Worm (Caenorhabditis elegans) whole organism, young adult: Measurements from ENCODE around the gene sri-24.

ENCODE experiments used
- F22D6.2 ChIP-seq: sonication (generic microtip); optimal IDR thresholded peaks from 2 replicates; lab custom pipeline; 2016; ENCODE audit warnings: mild to moderate bottlenecking, missing genetic modification characterization, missing compliant biosample characterization
- F39B2.1 ChIP-seq: fragments of 200-800 bp; sonication (Bioruptor generic); IDR thresholded peaks from 2 replicates; pipeline ENCODE4 v1.3.6; 2022; ENCODE audit warnings: missing genetic modification reagents, missing genetic modification characterization, missing compliant biosample characterization
- F52B5.7 ChIP-seq: sonication (generic microtip); optimal IDR thresholded peaks from 2 replicates; lab custom pipeline; 2016; ENCODE audit warnings: mild to moderate bottlenecking, missing genetic modification characterization, missing compliant biosample characterization
- F55B11.4 ChIP-seq: sonication (generic microtip); optimal IDR thresholded peaks from 2 replicates; lab custom pipeline; 2016; ENCODE audit warnings: missing compliant biosample characterization, missing genetic modification characterization, borderline replicate concordance; ENCODE audit not compliant: insufficient read depth
- F57C9.4 ChIP-seq: sonication (generic microtip); optimal IDR thresholded peaks from 2 replicates; lab custom pipeline; 2017; ENCODE audit warnings: mild to moderate bottlenecking, missing genetic modification characterization, missing compliant biosample characterization
- K12H6.12 ChIP-seq: fragments of 200-800 bp; sonication (Bioruptor generic); optimal IDR thresholded peaks from 2 replicates; lab custom pipeline; 2018; ENCODE audit warnings: mild to moderate bottlenecking, missing genetic modification characterization, missing compliant biosample characterization
- T07F8.4 ChIP-seq: sonication (generic microtip); optimal IDR thresholded peaks from 2 replicates; lab custom pipeline; 2016; ENCODE audit warnings: mild to moderate bottlenecking, missing genetic modification characterization, moderate library complexity, missing compliant biosample characterization
- Y53F4B.3 ChIP-seq: fragments of 200-800 bp; sonication (Bioruptor generic); IDR thresholded peaks from 2 replicates; pipeline ENCODE4 v1.3.6; 2022; ENCODE audit warnings: missing genetic modification reagents, missing genetic modification characterization, missing compliant biosample characterization
- Y56A3A.18 ChIP-seq: fragments of 200-800 bp; sonication (Bioruptor generic); IDR thresholded peaks from 2 replicates; pipeline ENCODE4 v1.3.6; 2022; ENCODE audit warnings: missing genetic modification reagents, missing genetic modification characterization, missing compliant biosample characterization
- Y79H2A.3 ChIP-seq: fragments of 200-800 bp; sonication (Bioruptor generic); conservative IDR thresholded peaks from 2 replicates; pipeline ENCODE4 v1.3.6; 2022; ENCODE audit warnings: missing genetic modification reagents, missing genetic modification characterization, missing compliant biosample characterization
- ama-1 ChIP-seq, 3 experiments: fragments of 150-350 bp in 1 of 3; sonication (generic microtip) in 2 of 3; optimal IDR thresholded peaks; 2 replicates each; lab custom pipeline; 2014 to 2018; ENCODE audit warnings: missing biosample characterization in 2 of 3, missing genetic modification characterization in 2 of 3, missing genetic modification reagents in 2 of 3
- aptf-3 ChIP-seq: fragments of 200-800 bp; sonication (Bioruptor generic); IDR thresholded peaks from 2 replicates; pipeline ENCODE4 v1.3.6; 2022; ENCODE audit warnings: missing genetic modification characterization, missing compliant biosample characterization
- athp-1 ChIP-seq: sonication (generic microtip); optimal IDR thresholded peaks from 2 replicates; lab custom pipeline; 2017; ENCODE audit warnings: mild to moderate bottlenecking, missing genetic modification characterization, missing compliant biosample characterization
- attf-6 ChIP-seq: fragments of 200-800 bp; sonication (Bioruptor generic); IDR thresholded peaks from 2 replicates; pipeline ENCODE4 v1.3.6; 2022; ENCODE audit warnings: missing genetic modification reagents, missing genetic modification characterization, missing compliant biosample characterization
- cebp-2 ChIP-seq: fragments of 200-800 bp; sonication (Bioruptor generic); IDR thresholded peaks from 2 replicates; pipeline ENCODE4 v1.3.6; 2022; ENCODE audit warnings: missing genetic modification characterization, missing compliant biosample characterization
- ceh-100 ChIP-seq: fragments of 200-800 bp; sonication (Bioruptor generic); IDR thresholded peaks from 2 replicates; pipeline ENCODE4 v1.3.6; 2022; ENCODE audit warnings: missing genetic modification reagents, missing genetic modification characterization, missing compliant biosample characterization
- ceh-91 ChIP-seq: fragments of 200-800 bp; sonication (Bioruptor generic); IDR thresholded peaks from 2 replicates; pipeline ENCODE4 v1.3.6; 2022; ENCODE audit warnings: missing genetic modification reagents, missing genetic modification characterization, missing compliant biosample characterization
- dox-1 ChIP-seq: fragments of 200-800 bp; sonication (Bioruptor generic); IDR thresholded peaks from 2 replicates; pipeline ENCODE4 v1.3.6; 2022; ENCODE audit warnings: missing genetic modification reagents, missing genetic modification characterization, missing compliant biosample characterization
- egl-44 ChIP-seq: fragments of 200-800 bp; sonication (Bioruptor generic); IDR thresholded peaks from 2 replicates; pipeline ENCODE4 v1.3.6; 2022; ENCODE audit warnings: missing genetic modification reagents, missing genetic modification characterization, missing compliant biosample characterization
- egrh-3 ChIP-seq: fragments of 200-800 bp; sonication (Bioruptor generic); IDR thresholded peaks from 2 replicates; pipeline ENCODE4 v1.3.6; 2022; ENCODE audit warnings: missing genetic modification reagents, missing genetic modification characterization, missing compliant biosample characterization
- ekl-4 ChIP-seq: fragments of 200-800 bp; sonication (Bioruptor generic); IDR thresholded peaks from 2 replicates; pipeline ENCODE4 v1.3.6; 2022; ENCODE audit warnings: missing genetic modification reagents, missing genetic modification characterization, missing compliant biosample characterization
- gei-17 ChIP-seq: fragments of 200-800 bp; sonication (Bioruptor generic); optimal IDR thresholded peaks from 2 replicates; lab custom pipeline; 2018; ENCODE audit warnings: mild to moderate bottlenecking, missing genetic modification characterization, missing compliant biosample characterization
- him-1 ChIP-seq: sonication (generic microtip); optimal IDR thresholded peaks from 2 replicates; lab custom pipeline; 2016; ENCODE audit warnings: missing genotype, missing genetic modification reagents, missing genetic modification characterization, missing compliant biosample characterization
- hlh-12 ChIP-seq: sonication (generic microtip); optimal IDR thresholded peaks from 2 replicates; lab custom pipeline; 2016; ENCODE audit warnings: missing genetic modification characterization, missing compliant biosample characterization
- hlh-26 ChIP-seq: fragments of 200-800 bp; sonication (Bioruptor generic); conservative IDR thresholded peaks from 2 replicates; pipeline ENCODE4 v1.3.6; 2022; ENCODE audit warnings: missing genetic modification reagents, missing genetic modification characterization, missing compliant biosample characterization
- hsf-1 ChIP-seq: fragments of 200-800 bp; sonication (Bioruptor generic); IDR thresholded peaks from 2 replicates; pipeline ENCODE4 v1.3.6; 2022; ENCODE audit warnings: missing genetic modification reagents, missing genetic modification characterization, missing compliant biosample characterization
- lin-26 ChIP-seq: fragments of 200-800 bp; sonication (Bioruptor generic); IDR thresholded peaks from 2 replicates; pipeline ENCODE4 v1.3.6; 2022; ENCODE audit warnings: missing genetic modification reagents, missing genetic modification characterization, missing compliant biosample characterization
- lin-40 ChIP-seq: sonication (generic microtip); optimal IDR thresholded peaks from 2 replicates; lab custom pipeline; 2016; ENCODE audit warnings: missing genetic modification characterization, mild to moderate bottlenecking, missing compliant biosample characterization, missing genotype, missing genetic modification reagents
- lin-54 ChIP-seq: fragments of 200-800 bp; sonication (Bioruptor generic); optimal IDR thresholded peaks from 2 replicates; lab custom pipeline; 2018; ENCODE audit warnings: mild to moderate bottlenecking, missing genetic modification characterization, missing compliant biosample characterization
- madf-6 ChIP-seq: fragments of 200-800 bp; sonication (Bioruptor generic); IDR thresholded peaks from 2 replicates; pipeline ENCODE4 v1.3.6; 2022; ENCODE audit warnings: missing genetic modification reagents, missing genetic modification characterization, missing compliant biosample characterization
- mxl-1 ChIP-seq: sonication (generic microtip); optimal IDR thresholded peaks from 2 replicates; lab custom pipeline; 2016; ENCODE audit warnings: missing genetic modification characterization, missing compliant biosample characterization
- nfya-1 ChIP-seq: sonication (generic microtip); optimal IDR thresholded peaks from 2 replicates; lab custom pipeline; 2017; ENCODE audit warnings: antibody characterized with exemption, missing compliant biosample characterization, missing genetic modification characterization, borderline replicate concordance; ENCODE audit not compliant: insufficient read depth
- nfyb-1 ChIP-seq: fragments of 200-800 bp; sonication (Bioruptor generic); IDR thresholded peaks from 2 replicates; pipeline ENCODE4 v1.3.6; 2022; ENCODE audit warnings: missing genetic modification reagents, missing genetic modification characterization, missing compliant biosample characterization
- nhr-80 ChIP-seq: sonication (generic microtip); optimal IDR thresholded peaks from 2 replicates; lab custom pipeline; 2016; ENCODE audit warnings: missing genetic modification characterization, missing compliant biosample characterization
- rcor-1 ChIP-seq: fragments of 200-800 bp; sonication (Bioruptor generic); IDR thresholded peaks from 2 replicates; pipeline ENCODE4 v1.3.6; 2022; ENCODE audit warnings: missing genetic modification reagents, missing genetic modification characterization, missing compliant biosample characterization
- rec-8 ChIP-seq, 2 experiments: sonication (generic microtip); optimal IDR thresholded peaks; 2 replicates each; lab custom pipeline; 2016; ENCODE audit warnings: mild to moderate bottlenecking in 2 of 2, missing genetic modification characterization in 2 of 2, missing genetic modification reagents in 2 of 2, missing genotype in 2 of 2, missing biosample characterization in 1 of 2, missing compliant biosample characterization in 1 of 2, moderate library complexity in 1 of 2
- sdz-38 ChIP-seq: sonication (generic microtip); optimal IDR thresholded peaks from 2 replicates; lab custom pipeline; 2016; ENCODE audit warnings: missing genotype, missing genetic modification characterization, missing compliant biosample characterization
- sea-2 ChIP-seq: fragments of 200-800 bp; sonication (Bioruptor generic); IDR thresholded peaks from 2 replicates; pipeline ENCODE4 v1.3.6; 2022; ENCODE audit warnings: missing genetic modification characterization, missing compliant biosample characterization
- snpc-1.1 ChIP-seq: sonication (generic microtip); optimal IDR thresholded peaks from 2 replicates; lab custom pipeline; 2017; ENCODE audit warnings: missing genetic modification characterization, mild to moderate bottlenecking, missing compliant biosample characterization, antibody characterized with exemption, moderate library complexity, missing genotype, missing genetic modification reagents; ENCODE audit not compliant: insufficient read depth
- tbx-9 ChIP-seq: sonication (generic microtip); optimal IDR thresholded peaks from 2 replicates; lab custom pipeline; 2016; ENCODE audit warnings: borderline replicate concordance, missing genetic modification characterization, inconsistent platforms, missing compliant biosample characterization
- tlf-1 ChIP-seq: fragments of 200-800 bp; sonication (Bioruptor generic); optimal IDR thresholded peaks from 2 replicates; lab custom pipeline; 2018; ENCODE audit warnings: mild to moderate bottlenecking, missing genetic modification characterization, missing compliant biosample characterization
- unc-130 ChIP-seq: sonication (generic microtip); optimal IDR thresholded peaks from 2 replicates; lab custom pipeline; 2016; ENCODE audit warnings: missing genetic modification reagents, missing genetic modification characterization, missing compliant biosample characterization
- unc-62 ChIP-seq: fragments of 150-350 bp; optimal IDR thresholded peaks from 2 replicates; lab custom pipeline; 2014; ENCODE audit warnings: missing biosample characterization, missing genetic modification reagents, missing genetic modification characterization
- zfh-2 ChIP-seq: fragments of 200-800 bp; sonication (Bioruptor generic); conservative IDR thresholded peaks from 2 replicates; pipeline ENCODE4 v1.3.6; 2022; ENCODE audit warnings: missing genetic modification reagents, missing genetic modification characterization, missing compliant biosample characterization
- ztf-22 ChIP-seq: fragments of 200-800 bp; sonication (Bioruptor generic); optimal IDR thresholded peaks from 2 replicates; lab custom pipeline; 2018; ENCODE audit warnings: mild to moderate bottlenecking, missing genetic modification characterization, moderate library complexity, missing compliant biosample characterization
- ztf-26 ChIP-seq: sonication (generic microtip); optimal IDR thresholded peaks from 2 replicates; lab custom pipeline; 2017; ENCODE audit warnings: missing genetic modification characterization, missing compliant biosample characterization
- ztf-3 ChIP-seq: fragments of 200-800 bp; sonication (Bioruptor generic); optimal IDR thresholded peaks from 2 replicates; lab custom pipeline; 2018; ENCODE audit warnings: mild to moderate bottlenecking, missing genetic modification characterization, missing compliant biosample characterization

The sri-24 gene

ce11 chrV:15187083-15188057, 24.6 kb upstream of the sri-24 start, which contains the start of the genes cyn-7 and bath-36 (continued):
- TF ChIP-seq hlh-26 (GFP tag; lab: Robert Waterston, UW) (no peak), Y56A3A.18 (GFP tag; lab: Robert Waterston, UW) (no peak), zfh-2 (GFP tag; lab: Robert Waterston, UW) (no peak), snpc-1.1 (tag; lab: Kevin White, UChicago) (no peak), sdz-38 (no peak), F57C9.4 (tag; lab: Kevin White, UChicago) (no peak), athp-1 (tag; lab: Kevin White, UChicago) (no peak), unc-130 (GFP tag; lab: Kevin White, UChicago) (no peak), him-1 (tag; lab: Kevin White, UChicago) (no peak), F39B2.1 (no peak), sea-2 (GFP tag; lab: Robert Waterston, UW) (no peak), dox-1 (GFP tag; lab: Robert Waterston, UW) (peak; percentile 68), ceh-91 (GFP tag; lab: Robert Waterston, UW) (peak; percentile 66), T07F8.4 (tag; lab: Kevin White, UChicago) (no peak), lin-26 (GFP tag; lab: Robert Waterston, UW) (peak; percentile 34; the same call in 1 of the 2 replicates), ztf-22 (GFP tag; lab: Kevin White, UChicago) (peak; percentile 9), unc-62 (no peak), egl-44 (no peak), Y79H2A.3 (no peak), F22D6.2 (tag; lab: Kevin White, UChicago) (no peak), rec-8 (tag; optimal IDR thresholded peaks at IDR 0.05; lab: Kevin White, UChicago) (no peak), ekl-4 (GFP tag; lab: Robert Waterston, UW) (peak; percentile 52), Y53F4B.3 (GFP tag; lab: Robert Waterston, UW) (no peak), nfya-1 (tag; lab: Kevin White, UChicago) (no peak), nfyb-1 (GFP tag; lab: Robert Waterston, UW) (peak; percentile 53; the same call in 1 of the 2 replicates), hsf-1 (peak; percentile 99), F52B5.7 (tag; lab: Kevin White, UChicago) (no peak), F55B11.4 (tag; lab: Kevin White, UChicago) (no peak), ztf-3 (no peak), rcor-1 (GFP tag; lab: Robert Waterston, UW) (peak; percentile 58), cebp-2 (no peak), K12H6.12 (tag; lab: Kevin White, UChicago) (peak; percentile 1), ceh-100 (GFP tag; lab: Robert Waterston, UW) (peak; percentile 44; the same call in 1 of the 2 replicates), tlf-1 (peak; percentile 86), tbx-9 (tag; lab: Kevin White, UChicago) (no peak), mxl-1 (tag; lab: Kevin White, UChicago) (no peak), lin-54 (GFP tag; lab: Kevin White, UChicago) (peak; percentile 83), egrh-3 (GFP tag; lab: Robert Waterston, UW) (no peak), ama-1 (optimal IDR thresholded peaks at IDR 0.05; lab: Kevin White, UChicago) (no peak), ama-1 (GFP tag; optimal IDR thresholded peaks at IDR 0.05; lab: Kevin White, UChicago) (no peak), hlh-12 (tag; lab: Kevin White, UChicago) (no peak), nhr-80 (peak; percentile 80), ztf-26 (tag; lab: Kevin White, UChicago) (peak; percentile 49), lin-40 (tag; lab: Kevin White, UChicago) (peak; percentile 85), aptf-3 (GFP tag; lab: Robert Waterston, UW) (no peak), attf-6 (GFP tag; lab: Robert Waterston, UW) (no peak), madf-6 (peak; percentile 90), gei-17 (GFP tag; lab: Kevin White, UChicago) (peak; percentile 59)
